Worm (Caenorhabditis elegans): ENCODE measurements around the gene F52B10.3.
A peak's percentile ranks its signal among the peaks of the same experiment; 100 is the strongest.

The F52B10.3 gene

DNA sequence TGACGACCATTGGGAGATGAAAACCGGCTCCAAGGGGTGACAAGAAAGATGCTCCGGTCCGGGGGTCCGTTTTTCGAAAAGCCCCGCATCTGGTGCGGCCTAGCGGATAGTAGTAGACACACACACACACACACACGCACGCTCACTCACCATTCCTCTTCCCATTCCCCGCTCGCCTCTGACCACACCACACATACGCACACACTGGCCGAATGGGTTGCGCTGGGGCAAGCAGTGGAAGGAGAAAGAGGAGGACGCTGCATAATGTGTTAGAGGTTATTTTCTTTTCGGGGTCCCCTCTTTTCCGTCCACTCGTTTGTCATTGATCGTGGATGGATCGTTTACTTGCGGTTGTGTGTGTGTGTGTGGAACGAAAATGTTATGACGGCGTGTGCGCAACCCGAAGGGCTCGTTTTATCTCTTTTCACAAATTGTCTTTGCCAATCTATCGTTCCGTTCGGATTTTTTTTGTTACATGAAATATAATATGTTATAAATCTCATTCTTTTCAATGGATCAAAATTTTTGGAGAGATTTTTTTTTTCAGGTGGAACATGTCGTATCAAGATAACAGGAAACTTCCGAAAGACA lies 12.7 kb downstream of the F52B10.3 start, which contains the start of gene vang-1:
Gene vang-1 (plus strand): TSS at position 541 of the 591 bp plus-strand sequence.
- no peak for TF ChIP-seq C06A6.2 (GFP tag; conservative IDR thresholded peaks at IDR 0.05)
- TF ChIP-seq ztf-6 (GFP tag; IDR thresholded peaks at IDR 0.05) = 0 out of 2 replicates have a peak, but pooled peaks have one; percentile 41
- no peak for TF ChIP-seq hrde-1 (tag; optimal IDR thresholded peaks at IDR 0.05; ENCODE audit: borderline replicate concordance)
- TF ChIP-seq nfya-1 (tag; optimal IDR thresholded peaks at IDR 0.05; ENCODE audit: borderline replicate concordance, insufficient read depth) = no peak
- TF ChIP-seq hsf-1 (GFP tag; IDR thresholded peaks at IDR 0.05) = no peak
- no peak for TF ChIP-seq ceh-100 (GFP tag; IDR thresholded peaks at IDR 0.05)
- peak; percentile 82 for TF ChIP-seq zfh-2 (GFP tag; conservative IDR thresholded peaks at IDR 0.05)
- no peak for TF ChIP-seq aptf-2 (GFP tag; conservative IDR thresholded peaks at IDR 0.05)
- TF ChIP-seq F55B11.4 (tag; optimal IDR thresholded peaks at IDR 0.05; ENCODE audit: borderline replicate concordance, insufficient read depth) = no peak
- peak; percentile 55; the same call in 1 of the 2 replicates for TF ChIP-seq Y56A3A.18 (GFP tag; IDR thresholded peaks at IDR 0.05)
- TF ChIP-seq lir-1 (GFP tag; conservative IDR thresholded peaks at IDR 0.05) = no peak

DNA sequence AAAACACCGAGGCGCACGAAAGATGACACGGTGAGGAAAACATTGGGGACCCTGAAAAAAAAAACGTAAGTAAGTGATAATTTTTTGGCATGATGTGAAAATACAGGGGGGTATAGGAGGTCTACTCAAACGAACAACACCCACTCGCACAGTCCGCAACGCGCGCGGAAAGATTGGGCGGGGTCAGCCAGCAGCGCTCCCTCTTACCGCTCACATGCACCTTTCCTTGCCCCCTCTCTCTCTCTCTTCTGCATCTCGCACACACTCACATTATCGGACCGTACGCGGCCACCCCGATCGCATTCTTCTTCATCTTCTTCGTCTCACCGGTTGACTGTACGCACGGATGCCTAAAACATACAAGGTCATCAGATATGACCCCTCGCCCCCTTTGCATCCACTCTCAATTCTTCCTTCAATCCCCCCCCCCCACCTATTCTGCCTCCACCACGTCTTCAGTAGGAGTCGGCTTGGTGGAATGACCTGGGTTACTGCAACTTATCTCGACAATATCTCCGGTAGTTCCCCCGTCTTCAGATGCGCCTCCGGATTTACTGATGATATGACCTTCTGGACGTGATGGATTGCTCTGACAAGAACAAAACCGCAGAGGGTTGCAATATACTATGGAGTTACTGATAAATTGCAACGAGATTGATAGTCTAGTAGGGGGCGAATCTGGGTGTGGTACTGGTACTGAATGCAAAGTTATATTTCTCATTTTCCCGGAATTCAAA lies 18.5 kb downstream of the F52B10.3 start, which contains the start of gene F53B3.5:
Gene F53B3.5 (minus strand): TSS at position 51 of the 737 bp plus-strand sequence.
- TF ChIP-seq egl-44 (GFP tag; IDR thresholded peaks at IDR 0.05) (0 out of 2 replicates have a peak, but pooled peaks have one; percentile 15), attf-3 (GFP tag; conservative IDR thresholded peaks at IDR 0.05) (no peak), chd-7 (tag; optimal IDR thresholded peaks at IDR 0.05) (no peak), lag-1 (GFP tag; IDR thresholded peaks at IDR 0.05) (0 out of 2 replicates have a peak, but pooled peaks have one; percentile 48), egrh-3 (GFP tag; IDR thresholded peaks at IDR 0.05) (peak; percentile 60; the same call in 1 of the 2 replicates), ccch-3 (GFP tag; optimal IDR thresholded peaks at IDR 0.05) (no peak), F22D6.2 (tag; optimal IDR thresholded peaks at IDR 0.05) (no peak), K12H6.12 (tag; optimal IDR thresholded peaks at IDR 0.05) (no peak), lsl-1 (GFP tag; optimal IDR thresholded peaks at IDR 0.05) (no peak), zfh-2 (GFP tag; conservative IDR thresholded peaks at IDR 0.05) (peak; percentile 81), bed-2 (GFP tag; IDR thresholded peaks at IDR 0.05) (0 out of 2 replicates have a peak, but pooled peaks have one; percentile 51), zim-3 (tag; optimal IDR thresholded peaks at IDR 0.05) (no peak), ceh-40 (GFP tag; IDR thresholded peaks at IDR 0.05) (no peak)

DNA sequence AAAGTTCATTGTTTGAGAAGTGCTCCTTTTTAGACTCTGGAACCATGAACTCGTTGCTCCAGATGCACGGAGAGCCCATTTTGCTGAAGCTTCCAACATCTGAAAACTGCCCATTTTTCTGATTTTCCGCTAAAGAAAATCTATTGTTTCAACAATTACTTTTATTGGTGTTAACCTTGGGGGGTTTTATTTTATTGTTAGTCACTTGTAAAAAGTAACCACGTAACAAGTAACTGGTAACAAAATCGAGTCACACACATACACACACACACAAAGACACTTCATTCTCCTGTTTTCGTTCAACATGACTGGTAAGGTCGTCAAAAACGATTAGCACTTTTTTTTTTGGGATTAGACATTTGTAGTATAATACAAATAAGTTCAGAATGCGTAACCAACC lies 20.7 kb downstream of the F52B10.3 start:
- TF ChIP-seq K12H6.12 (tag; optimal IDR thresholded peaks at IDR 0.05) (no peak), ztf-18 (tag; optimal IDR thresholded peaks at IDR 0.05) (no peak), F57A8.1 (GFP tag; optimal IDR thresholded peaks at IDR 0.05) (no peak), xnd-1 (tag; optimal IDR thresholded peaks at IDR 0.05) (no peak), D2030.7 (GFP tag; IDR thresholded peaks at IDR 0.05) (no peak), lir-1 (GFP tag; conservative IDR thresholded peaks at IDR 0.05) (no peak), ceh-40 (GFP tag; IDR thresholded peaks at IDR 0.05) (no peak), F49E8.2 (tag; optimal IDR thresholded peaks at IDR 0.05; ENCODE audit: insufficient read depth) (no peak), B0336.3 (GFP tag; IDR thresholded peaks at IDR 0.05) (no peak), bed-2 (GFP tag; IDR thresholded peaks at IDR 0.05) (no peak), ceh-100 (GFP tag; IDR thresholded peaks at IDR 0.05) (no peak), gei-17 (GFP tag; optimal IDR thresholded peaks at IDR 0.05) (no peak), attf-5 (GFP tag; optimal IDR thresholded peaks at IDR 0.05) (no peak), snpc-1.3 (tag; optimal IDR thresholded peaks at IDR 0.05; ENCODE audit: insufficient read depth) (no peak)

Measured in whole organism, young adult.